Fruit fly (Drosophila melanogaster) whole organism, embryonic: ENCODE results near the gene Ppt1.
A peak's percentile ranks its signal among the peaks of the same experiment; 100 is the strongest.

ENCODE experiments used
- Aef1 ChIP-seq: fragments of 200-800 bp; sonication (Bioruptor generic); IDR thresholded peaks from 3 replicates; pipeline ENCODE4 v1.3.6; 2022; ENCODE audit warnings: missing biosample characterization, missing genetic modification characterization
- Bgb ChIP-seq: fragments of 200-800 bp; sonication (Bioruptor generic); IDR thresholded peaks from 2 replicates; pipeline ENCODE4 v1.3.6; 2022; ENCODE audit warnings: missing biosample characterization, missing genetic modification characterization; ENCODE audit not compliant: partially characterized antibody
- CG10209 ChIP-seq: fragments of 200-800 bp; sonication (Bioruptor generic); optimal IDR thresholded peaks from 3 replicates; lab custom pipeline; 2017; ENCODE audit warnings: missing biosample characterization, mild to moderate bottlenecking, missing genetic modification characterization, missing genetic modification reagents
- CG11398 ChIP-seq: fragments of 200-800 bp; sonication (Bioruptor generic); optimal IDR thresholded peaks from 2 replicates; lab custom pipeline; 2016; ENCODE audit warnings: missing biosample characterization, missing genetic modification characterization
- CG12299 ChIP-seq: fragments of 200-800 bp; sonication (Bioruptor generic); optimal IDR thresholded peaks from 2 replicates; lab custom pipeline; 2018; ENCODE audit warnings: missing biosample characterization, mild to moderate bottlenecking, missing genetic modification characterization
- CG12769 ChIP-seq: fragments of 200-800 bp; sonication (Bioruptor generic); optimal IDR thresholded peaks from 2 replicates; lab custom pipeline; 2019; ENCODE audit warnings: missing biosample characterization, mild to moderate bottlenecking, missing genetic modification characterization, moderate library complexity
- CG13894 ChIP-seq: fragments of 200-800 bp; sonication (Bioruptor generic); optimal IDR thresholded peaks from 3 replicates; lab custom pipeline; 2018; ENCODE audit warnings: missing biosample characterization, mild to moderate bottlenecking, missing genetic modification characterization, moderate library complexity
- CG15011 ChIP-seq: fragments of 200-800 bp; sonication (Bioruptor generic); optimal IDR thresholded peaks from 3 replicates; lab custom pipeline; 2018; ENCODE audit warnings: missing biosample characterization, mild to moderate bottlenecking, missing genetic modification characterization
- CG15601 ChIP-seq: fragments of 200-800 bp; sonication (Bioruptor generic); optimal IDR thresholded peaks from 3 replicates; lab custom pipeline; 2019; ENCODE audit warnings: missing biosample characterization, mild to moderate bottlenecking, missing genetic modification characterization, moderate library complexity
- CG16815 ChIP-seq: fragments of 200-800 bp; sonication (Bioruptor generic); optimal IDR thresholded peaks from 3 replicates; lab custom pipeline; 2017; ENCODE audit warnings: missing biosample characterization, mild to moderate bottlenecking, missing genetic modification characterization
- CG17359 ChIP-seq: fragments of 200-800 bp; sonication (Bioruptor generic); optimal IDR thresholded peaks from 3 replicates; lab custom pipeline; 2018; ENCODE audit warnings: missing biosample characterization, mild to moderate bottlenecking, missing genetic modification characterization, moderate library complexity
- CG2202 ChIP-seq: fragments of 200-800 bp; sonication (Bioruptor generic); optimal IDR thresholded peaks from 2 replicates; lab custom pipeline; 2018; ENCODE audit warnings: missing biosample characterization, mild to moderate bottlenecking, missing genetic modification characterization
- CG3995 ChIP-seq: fragments of 200-800 bp; sonication (Bioruptor generic); optimal IDR thresholded peaks from 3 replicates; lab custom pipeline; 2016; ENCODE audit warnings: missing biosample characterization, missing genetic modification characterization
- CG4424 ChIP-seq: fragments of 200-800 bp; sonication (Bioruptor generic); optimal IDR thresholded peaks from 3 replicates; lab custom pipeline; 2016; ENCODE audit warnings: missing biosample characterization, missing genetic modification characterization
- CG7839 ChIP-seq: fragments of 200-800 bp; sonication (Bioruptor generic); optimal IDR thresholded peaks from 3 replicates; lab custom pipeline; 2018; ENCODE audit warnings: missing biosample characterization, mild to moderate bottlenecking, missing genetic modification characterization, moderate library complexity
- CG8388 ChIP-seq: fragments of 200-800 bp; sonication (Bioruptor generic); optimal IDR thresholded peaks from 2 replicates; lab custom pipeline; 2019; ENCODE audit warnings: missing biosample characterization, mild to moderate bottlenecking, missing genetic modification characterization, moderate library complexity
- CG9797 ChIP-seq: fragments of 200-800 bp; sonication (Bioruptor generic); optimal IDR thresholded peaks from 3 replicates; lab custom pipeline; 2018; ENCODE audit warnings: missing biosample characterization, mild to moderate bottlenecking, missing genetic modification characterization
- CG9817 ChIP-seq: fragments of 200-800 bp; sonication (Bioruptor generic); optimal IDR thresholded peaks from 2 replicates; lab custom pipeline; 2018; ENCODE audit warnings: missing biosample characterization, mild to moderate bottlenecking, missing genetic modification characterization, moderate library complexity
- CHES-1-like ChIP-seq: fragments of 200-800 bp; sonication (Bioruptor generic); optimal IDR thresholded peaks from 2 replicates; lab custom pipeline; 2016; ENCODE audit warnings: missing biosample characterization, missing genetic modification characterization
- Dip2 ChIP-seq: fragments of 200-800 bp; sonication (Bioruptor generic); IDR thresholded peaks from 2 replicates; pipeline ENCODE4 v1.3.6; 2022; ENCODE audit warnings: missing biosample characterization, missing genetic modification characterization
- Dref ChIP-seq: fragments of 200-800 bp; sonication (Bioruptor generic); IDR thresholded peaks from 2 replicates; pipeline ENCODE4 v1.3.6; 2022; ENCODE audit warnings: missing biosample characterization, missing genetic modification characterization
- Eip74EF ChIP-seq, 2 experiments: fragments of 200-800 bp in 1 of 2; fragments of >200 bp in 1 of 2; sonication (Bioruptor generic) in 1 of 2; optimal IDR thresholded peaks; 2 replicates each; lab custom pipeline; 2017 to 2019; ENCODE audit warnings: missing biosample characterization in 2 of 2, missing genetic modification characterization in 2 of 2, mild to moderate bottlenecking in 1 of 2, moderate library complexity in 1 of 2
- NK7.1 ChIP-seq: fragments of 200-800 bp; sonication (Bioruptor generic); optimal IDR thresholded peaks from 3 replicates; lab custom pipeline; 2016; ENCODE audit warnings: missing biosample characterization, missing genetic modification characterization
- Optix ChIP-seq: fragments of 200-800 bp; sonication (Bioruptor generic); IDR thresholded peaks from 3 replicates; pipeline ENCODE4 v1.3.6; 2022; ENCODE audit warnings: missing biosample characterization, missing genetic modification characterization
- Stat92E ChIP-seq, 3 experiments: fragments of >200 bp in 2 of 3; fragments of 200-800 bp in 1 of 3; sonication (Bioruptor generic) in 1 of 3; optimal IDR thresholded peaks; 2 replicates each; lab custom pipeline; 2017 to 2019; ENCODE audit warnings: missing biosample characterization in 3 of 3, missing genetic modification characterization in 3 of 3, mild to moderate bottlenecking in 1 of 3, moderate library complexity in 1 of 3
- Xbp1 ChIP-seq: fragments of 200-800 bp; sonication (Bioruptor generic); optimal IDR thresholded peaks from 3 replicates; lab custom pipeline; 2016; ENCODE audit warnings: missing biosample characterization, mild to moderate bottlenecking, missing genetic modification characterization
- br ChIP-seq: fragments of >200 bp; optimal IDR thresholded peaks from 2 replicates; lab custom pipeline; 2017
- cg ChIP-seq: fragments of 200-800 bp; sonication (Bioruptor generic); optimal IDR thresholded peaks from 3 replicates; lab custom pipeline; 2019; ENCODE audit warnings: missing biosample characterization, mild to moderate bottlenecking, missing genetic modification characterization, moderate library complexity
- chinmo ChIP-seq: fragments of 200-800 bp; sonication (Bioruptor generic); IDR thresholded peaks from 4 replicates; pipeline ENCODE4 v1.3.6; 2022; ENCODE audit warnings: missing biosample characterization, missing genetic modification characterization; ENCODE audit not compliant: partially characterized antibody
- disco-r ChIP-seq: fragments of 200-800 bp; sonication (Bioruptor generic); optimal IDR thresholded peaks from 2 replicates; lab custom pipeline; 2016; ENCODE audit warnings: missing biosample characterization, missing genetic modification characterization
- dmrt99B ChIP-seq: fragments of 200-800 bp; sonication (Bioruptor generic); optimal IDR thresholded peaks from 2 replicates; lab custom pipeline; 2018; ENCODE audit warnings: missing biosample characterization, mild to moderate bottlenecking, missing genetic modification characterization, moderate library complexity
- en ChIP-seq: fragments of 200-800 bp; sonication (Bioruptor generic); optimal IDR thresholded peaks from 2 replicates; lab custom pipeline; 2016; ENCODE audit warnings: missing biosample characterization, missing genetic modification characterization
- fd64A ChIP-seq: fragments of 200-800 bp; sonication (Bioruptor generic); optimal IDR thresholded peaks from 3 replicates; lab custom pipeline; 2018; ENCODE audit warnings: missing biosample characterization, mild to moderate bottlenecking, missing genetic modification characterization
- grn ChIP-seq: fragments of 200-800 bp; sonication (Bioruptor generic); optimal IDR thresholded peaks from 3 replicates; lab custom pipeline; 2017; ENCODE audit warnings: missing biosample characterization, missing genetic modification characterization
- hb ChIP-seq: fragments of 200-800 bp; sonication (Bioruptor generic); IDR thresholded peaks from 3 replicates; pipeline ENCODE4 v1.3.6; 2022; ENCODE audit warnings: missing biosample characterization, missing genetic modification characterization; ENCODE audit not compliant: partially characterized antibody
- hkb ChIP-seq, 2 experiments: fragments of 200-800 bp in 1 of 2; fragments of >200 bp in 1 of 2; sonication (Bioruptor generic) in 1 of 2; IDR thresholded peaks in 1 of 2; optimal IDR thresholded peaks in 1 of 2; 2 replicates each; pipeline versions ENCODE4 v1.3.6 to Lab custom; 2017 to 2022; ENCODE audit warnings: missing biosample characterization in 1 of 2, missing genetic modification characterization in 1 of 2
- lab ChIP-seq: fragments of 200-800 bp; sonication (Bioruptor generic); optimal IDR thresholded peaks from 3 replicates; lab custom pipeline; 2017; ENCODE audit warnings: missing biosample characterization, missing genetic modification characterization, mild to moderate bottlenecking, moderate library complexity, missing genetic modification reagents
- lmd ChIP-seq: fragments of 200-800 bp; sonication (Bioruptor generic); IDR thresholded peaks from 2 replicates; pipeline ENCODE4 v1.3.6; 2022; ENCODE audit warnings: missing biosample characterization, missing genetic modification characterization
- lov ChIP-seq, 2 experiments: fragments of 200-800 bp in 1 of 2; fragments of >200 bp in 1 of 2; sonication (Bioruptor generic) in 1 of 2; IDR thresholded peaks in 1 of 2; optimal IDR thresholded peaks in 1 of 2; 2 replicates in 1 of 2; 3 replicates in 1 of 2; pipeline versions ENCODE4 v1.3.6 to Lab custom; 2017 to 2022; ENCODE audit warnings: missing biosample characterization in 1 of 2, missing genetic modification characterization in 1 of 2
- mld ChIP-seq: fragments of 200-800 bp; sonication (Bioruptor generic); IDR thresholded peaks from 3 replicates; pipeline ENCODE4 v1.3.6; 2022; ENCODE audit warnings: missing biosample characterization, missing genetic modification characterization; ENCODE audit not compliant: partially characterized antibody
- onecut ChIP-seq: fragments of 200-800 bp; sonication (Bioruptor generic); IDR thresholded peaks from 2 replicates; pipeline ENCODE4 v1.3.6; 2022; ENCODE audit warnings: missing biosample characterization, missing genetic modification characterization
- ranshi ChIP-seq: fragments of 200-800 bp; sonication (Bioruptor generic); IDR thresholded peaks from 2 replicates; pipeline ENCODE4 v1.3.6; 2022; ENCODE audit warnings: missing biosample characterization, missing genetic modification characterization
- rib ChIP-seq: fragments of 200-800 bp; sonication (Bioruptor generic); IDR thresholded peaks from 2 replicates; pipeline ENCODE4 v1.3.6; 2022; ENCODE audit warnings: missing biosample characterization, missing genetic modification characterization
- row ChIP-seq: fragments of 200-800 bp; sonication (Bioruptor generic); IDR thresholded peaks from 3 replicates; pipeline ENCODE4 v1.3.6; 2022; ENCODE audit warnings: missing biosample characterization, missing genetic modification characterization
- sd ChIP-seq: fragments of 200-800 bp; sonication (Bioruptor generic); optimal IDR thresholded peaks from 3 replicates; lab custom pipeline; 2018; ENCODE audit warnings: missing biosample characterization, mild to moderate bottlenecking, missing genetic modification characterization, moderate library complexity
- unc-4 ChIP-seq: fragments of 200-800 bp; sonication (Bioruptor generic); IDR thresholded peaks from 2 replicates; pipeline ENCODE4 v1.3.6; 2022; ENCODE audit warnings: missing biosample characterization, missing genetic modification characterization; ENCODE audit not compliant: partially characterized antibody
- zen ChIP-seq: fragments of 200-800 bp; sonication (Bioruptor generic); optimal IDR thresholded peaks from 3 replicates; lab custom pipeline; 2018; ENCODE audit warnings: missing biosample characterization, mild to moderate bottlenecking, missing genetic modification characterization, moderate library complexity

Gene Ppt1

dm6 chrX:8681189-8681821 lies 8.7 kb downstream of the Ppt1 start, which contains the start of gene CAH3 (continued):
- TF ChIP-seq onecut (GFP tag; lab: Robert Waterston, UW) (peak; percentile 91), CG2202 (tag; lab: Kevin White, UChicago) (peak; percentile 88), Eip74EF (GFP tag; optimal IDR thresholded peaks at IDR 0.05; lab: Kevin White, UChicago) (peak in 1 of 2 experiments; percentile 81), CG7839 (tag; lab: Kevin White, UChicago) (peak; percentile 95), Bgb (GFP tag; lab: Robert Waterston, UW) (peak; percentile 32; the same call in 1 of the 2 replicates), br (lab: Kevin White, UChicago) (no peak), cg (GFP tag; lab: Kevin White, UChicago) (no peak), CG12769 (tag; lab: Kevin White, UChicago) (peak; percentile 97), lmd (peak; percentile 92), CG4424 (GFP tag; lab: Kevin White, UChicago) (peak; percentile 92), CG15011 (GFP tag; lab: Kevin White, UChicago) (peak; percentile 85), Xbp1 (GFP tag; lab: Kevin White, UChicago) (peak; percentile 96), chinmo (no peak), disco-r (GFP tag; lab: Kevin White, UChicago) (peak; percentile 88), CG8388 (GFP tag; lab: Kevin White, UChicago) (peak; percentile 94), CG11398 (peak; percentile 89), CHES-1-like (GFP tag; lab: Kevin White, UChicago) (peak; percentile 95), hb (GFP tag; lab: Robert Waterston, UW) (no peak), CG10209 (GFP tag; lab: Kevin White, UChicago) (peak; percentile 94), en (GFP tag; lab: Kevin White, UChicago) (peak; percentile 84), CG12299 (tag; lab: Kevin White, UChicago) (peak; percentile 93), mld (GFP tag; lab: Robert Waterston, UW) (no peak), ranshi (peak; percentile 90), lov (optimal IDR thresholded peaks at IDR 0.05; lab: Kevin White, UChicago) (no peak), lov (GFP tag; IDR thresholded peaks at IDR 0.05; lab: Robert Waterston, UW) (peak; percentile 93), hkb (optimal IDR thresholded peaks at IDR 0.05; lab: Kevin White, UChicago) (peak; percentile 32), hkb (GFP tag; IDR thresholded peaks at IDR 0.05; lab: Robert Waterston, UW) (peak; percentile 96), CG9817 (tag; lab: Kevin White, UChicago) (peak; percentile 95), CG13894 (tag; lab: Kevin White, UChicago) (peak; percentile 90), Optix (GFP tag; lab: Robert Waterston, UW) (peak; percentile 92), NK7.1 (GFP tag; lab: Kevin White, UChicago) (peak; percentile 90), CG3995 (GFP tag; lab: Kevin White, UChicago) (peak; percentile 69), Dip2 (no peak), Stat92E (GFP tag; optimal IDR thresholded peaks at IDR 0.05; lab: Kevin White, UChicago) (peak in 1 of 3 experiments; percentile 96), dmrt99B (tag; lab: Kevin White, UChicago) (peak; percentile 93), fd64A (GFP tag; lab: Kevin White, UChicago) (peak; percentile 85), CG17359 (tag; lab: Kevin White, UChicago) (peak; percentile 92), Aef1 (GFP tag; lab: Robert Waterston, UW) (peak; percentile 83), zen (peak; percentile 92), rib (GFP tag; lab: Robert Waterston, UW) (peak; percentile 76), grn (GFP tag; lab: Kevin White, UChicago) (peak; percentile 53), CG15601 (peak; percentile 91), CG16815 (GFP tag; lab: Kevin White, UChicago) (peak; percentile 88), Dref (GFP tag; lab: Robert Waterston, UW) (peak; percentile 30; the same call in 1 of the 2 replicates), unc-4 (no peak), sd (tag; lab: Kevin White, UChicago) (peak; percentile 78), lab (GFP tag; lab: Kevin White, UChicago) (peak; percentile 96), row (GFP tag; lab: Robert Waterston, UW) (peak; percentile 97), CG9797 (GFP tag; lab: Kevin White, UChicago) (peak; percentile 63)
